Fruit fly (Drosophila melanogaster) whole organism, embryonic: ENCODE results near the gene CG9254.

ENCODE experiments used
- Abd-B ChIP-seq: fragments of 200-800 bp; sonication (Bioruptor generic); optimal IDR thresholded peaks from 2 replicates; lab custom pipeline; 2018; ENCODE audit warnings: missing biosample characterization, mild to moderate bottlenecking, missing genetic modification characterization, moderate library complexity
- Ada2b ChIP-seq: fragments of 200-800 bp; sonication (Bioruptor generic); IDR thresholded peaks from 2 replicates; pipeline ENCODE4 v1.3.6; 2022; ENCODE audit warnings: missing biosample characterization, missing genetic modification characterization
- Antp ChIP-seq: fragments of 200-800 bp; sonication (Bioruptor generic); optimal IDR thresholded peaks from 3 replicates; lab custom pipeline; 2016; ENCODE audit warnings: missing biosample characterization, missing genetic modification characterization
- B-H1 ChIP-seq: fragments of 200-800 bp; sonication (Bioruptor generic); IDR thresholded peaks from 3 replicates; pipeline ENCODE4 v1.3.6; 2022; ENCODE audit warnings: missing biosample characterization, missing genetic modification characterization
- Bteb2 ChIP-seq: fragments of 200-800 bp; sonication (Bioruptor generic); optimal IDR thresholded peaks from 2 replicates; lab custom pipeline; 2016; ENCODE audit warnings: missing biosample characterization, missing genetic modification characterization
- CG1024 ChIP-seq: fragments of 200-800 bp; sonication (Bioruptor generic); IDR thresholded peaks from 2 replicates; pipeline ENCODE4 v1.3.6; 2022; ENCODE audit warnings: missing biosample characterization, missing genetic modification characterization
- CG10274 ChIP-seq: fragments of 200-800 bp; sonication (Bioruptor generic); optimal IDR thresholded peaks from 3 replicates; lab custom pipeline; 2017; ENCODE audit warnings: missing biosample characterization, mild to moderate bottlenecking, missing genetic modification characterization
- CG11247 ChIP-seq: fragments of 200-800 bp; sonication (Bioruptor generic); IDR thresholded peaks from 2 replicates; pipeline ENCODE4 v1.3.6; 2022; ENCODE audit warnings: missing biosample characterization, missing genetic modification characterization
- CG12104 ChIP-seq: fragments of 200-800 bp; sonication (Bioruptor generic); optimal IDR thresholded peaks from 3 replicates; lab custom pipeline; 2016; ENCODE audit warnings: missing biosample characterization, missing genetic modification characterization
- CG12391 ChIP-seq: fragments of 200-800 bp; sonication (Bioruptor generic); optimal IDR thresholded peaks from 3 replicates; lab custom pipeline; 2018; ENCODE audit warnings: missing biosample characterization, mild to moderate bottlenecking, missing genetic modification characterization, moderate library complexity
- CG16779 ChIP-seq: fragments of 200-800 bp; sonication (Bioruptor generic); IDR thresholded peaks from 2 replicates; pipeline ENCODE4 v1.3.6; 2022; ENCODE audit warnings: missing biosample characterization, missing genetic modification characterization
- CG18476 ChIP-seq: fragments of 200-800 bp; sonication (Bioruptor generic); optimal IDR thresholded peaks from 2 replicates; lab custom pipeline; 2016; ENCODE audit warnings: missing biosample characterization, mild to moderate bottlenecking, missing genetic modification characterization
- CG30431 ChIP-seq: fragments of 200-800 bp; sonication (Bioruptor generic); optimal IDR thresholded peaks from 2 replicates; lab custom pipeline; 2017; ENCODE audit warnings: missing biosample characterization, missing genetic modification characterization
- CG32767 ChIP-seq: fragments of 200-800 bp; sonication (Bioruptor generic); IDR thresholded peaks from 2 replicates; pipeline ENCODE4 v1.3.6; 2022; ENCODE audit warnings: missing biosample characterization, missing genetic modification characterization
- CG34422 ChIP-seq: fragments of 200-800 bp; sonication (Bioruptor generic); IDR thresholded peaks from 3 replicates; pipeline ENCODE4 v1.3.6; 2022; ENCODE audit warnings: missing biosample characterization, missing genetic modification characterization
- CG4424 ChIP-seq: fragments of 200-800 bp; sonication (Bioruptor generic); optimal IDR thresholded peaks from 3 replicates; lab custom pipeline; 2016; ENCODE audit warnings: missing biosample characterization, missing genetic modification characterization
- CG4707 ChIP-seq: fragments of 200-800 bp; sonication (Bioruptor generic); optimal IDR thresholded peaks from 2 replicates; lab custom pipeline; 2018; ENCODE audit warnings: missing biosample characterization, mild to moderate bottlenecking, missing genetic modification characterization, moderate library complexity
- CG7786 ChIP-seq: fragments of 200-800 bp; sonication (Bioruptor generic); optimal IDR thresholded peaks from 2 replicates; lab custom pipeline; 2016; ENCODE audit warnings: missing biosample characterization, missing genetic modification characterization
- CG7928 ChIP-seq: fragments of 200-800 bp; sonication (Bioruptor generic); optimal IDR thresholded peaks from 2 replicates; lab custom pipeline; 2017; ENCODE audit warnings: missing biosample characterization, mild to moderate bottlenecking, missing genetic modification characterization
- CG9727 ChIP-seq: fragments of 200-800 bp; sonication (Bioruptor generic); optimal IDR thresholded peaks from 3 replicates; lab custom pipeline; 2017; ENCODE audit warnings: missing biosample characterization, mild to moderate bottlenecking, missing genetic modification characterization
- Dll ChIP-seq: fragments of 200-800 bp; sonication (Bioruptor generic); IDR thresholded peaks from 4 replicates; pipeline ENCODE4 v1.3.6; 2022; ENCODE audit warnings: missing biosample characterization, missing genetic modification characterization; ENCODE audit not compliant: partially characterized antibody
- Gsc ChIP-seq: fragments of 200-800 bp; sonication (Bioruptor generic); IDR thresholded peaks from 2 replicates; pipeline ENCODE4 v1.3.6; 2022; ENCODE audit warnings: missing biosample characterization, missing genetic modification characterization
- Hr51 ChIP-seq, 2 experiments: fragments of 200-800 bp; sonication (Bioruptor generic); optimal IDR thresholded peaks; 2 replicates in 1 of 2; 3 replicates in 1 of 2; lab custom pipeline; 2016 to 2018; ENCODE audit warnings: missing biosample characterization in 2 of 2, missing genetic modification characterization in 2 of 2, mild to moderate bottlenecking in 1 of 2, moderate library complexity in 1 of 2
- MESR4 ChIP-seq: fragments of 200-800 bp; sonication (Bioruptor generic); optimal IDR thresholded peaks from 2 replicates; lab custom pipeline; 2018; ENCODE audit warnings: missing biosample characterization, mild to moderate bottlenecking, missing genetic modification characterization, moderate library complexity
- Mad ChIP-seq: fragments of 200-800 bp; sonication (Bioruptor generic); optimal IDR thresholded peaks from 2 replicates; lab custom pipeline; 2016; ENCODE audit warnings: missing biosample characterization, missing genetic modification characterization
- Mrtf ChIP-seq: fragments of 200-800 bp; sonication (Bioruptor generic); IDR thresholded peaks from 3 replicates; pipeline ENCODE4 v1.3.6; 2022; ENCODE audit warnings: missing biosample characterization, missing genetic modification characterization
- Myb ChIP-seq: fragments of 200-800 bp; sonication (Bioruptor generic); optimal IDR thresholded peaks from 2 replicates; lab custom pipeline; 2016; ENCODE audit warnings: missing biosample characterization, missing genetic modification characterization
- NC2β ChIP-seq: fragments of 200-800 bp; sonication (Bioruptor generic); optimal IDR thresholded peaks from 2 replicates; lab custom pipeline; 2016; ENCODE audit warnings: missing biosample characterization, missing genetic modification characterization
- Nf-YB ChIP-seq: fragments of 200-800 bp; sonication (Bioruptor generic); optimal IDR thresholded peaks from 3 replicates; lab custom pipeline; 2019; ENCODE audit warnings: missing biosample characterization, mild to moderate bottlenecking, missing genetic modification characterization, moderate library complexity
- Opbp ChIP-seq: fragments of 200-800 bp; sonication (Bioruptor generic); IDR thresholded peaks from 3 replicates; pipeline ENCODE4 v1.3.6; 2022; ENCODE audit warnings: missing biosample characterization, missing genetic modification characterization; ENCODE audit not compliant: partially characterized antibody
- Side ChIP-seq: fragments of 200-800 bp; sonication (Bioruptor generic); optimal IDR thresholded peaks from 2 replicates; lab custom pipeline; 2016; ENCODE audit warnings: missing biosample characterization, missing genetic modification characterization
- ac ChIP-seq: fragments of 200-800 bp; sonication (Bioruptor generic); optimal IDR thresholded peaks from 3 replicates; lab custom pipeline; 2017; ENCODE audit warnings: missing biosample characterization, mild to moderate bottlenecking, missing genetic modification characterization
- ap ChIP-seq: fragments of 200-800 bp; sonication (Bioruptor generic); IDR thresholded peaks from 2 replicates; pipeline ENCODE4 v1.3.6; 2022; ENCODE audit warnings: missing biosample characterization, missing genetic modification characterization
- ato ChIP-seq: fragments of 200-800 bp; sonication (Bioruptor generic); IDR thresholded peaks from 2 replicates; pipeline ENCODE4 v1.3.6; 2022; ENCODE audit warnings: missing biosample characterization, missing genetic modification characterization; ENCODE audit not compliant: partially characterized antibody
- dmrt99B ChIP-seq: fragments of 200-800 bp; sonication (Bioruptor generic); optimal IDR thresholded peaks from 2 replicates; lab custom pipeline; 2018; ENCODE audit warnings: missing biosample characterization, mild to moderate bottlenecking, missing genetic modification characterization, moderate library complexity
- ewg ChIP-seq: fragments of 200-800 bp; sonication (Bioruptor generic); optimal IDR thresholded peaks from 3 replicates; lab custom pipeline; 2017; ENCODE audit warnings: mild to moderate bottlenecking, missing biosample characterization, missing genetic modification reagents, missing genetic modification characterization
- ham ChIP-seq: fragments of 200-800 bp; sonication (Bioruptor generic); IDR thresholded peaks from 2 replicates; pipeline ENCODE4 v1.3.6; 2022; ENCODE audit warnings: missing biosample characterization, missing genetic modification characterization
- her ChIP-seq: fragments of 200-800 bp; sonication (Bioruptor generic); optimal IDR thresholded peaks from 2 replicates; lab custom pipeline; 2016; ENCODE audit warnings: missing biosample characterization, missing genetic modification characterization
- lab ChIP-seq: fragments of 200-800 bp; sonication (Bioruptor generic); optimal IDR thresholded peaks from 3 replicates; lab custom pipeline; 2017; ENCODE audit warnings: missing biosample characterization, missing genetic modification characterization, mild to moderate bottlenecking, moderate library complexity, missing genetic modification reagents
- maf-S ChIP-seq: fragments of 200-800 bp; sonication (Bioruptor generic); optimal IDR thresholded peaks from 2 replicates; lab custom pipeline; 2016; ENCODE audit warnings: missing biosample characterization, missing genetic modification characterization
- mirr ChIP-seq: fragments of 200-800 bp; sonication (Bioruptor generic); optimal IDR thresholded peaks from 3 replicates; lab custom pipeline; 2018; ENCODE audit warnings: missing biosample characterization, mild to moderate bottlenecking, missing genetic modification characterization
- oc ChIP-seq: fragments of 200-800 bp; sonication (Bioruptor generic); optimal IDR thresholded peaks from 2 replicates; lab custom pipeline; 2018; ENCODE audit warnings: missing biosample characterization, mild to moderate bottlenecking, missing genetic modification characterization, moderate library complexity
- p53 ChIP-seq: fragments of 200-800 bp; sonication (Bioruptor generic); optimal IDR thresholded peaks from 2 replicates; lab custom pipeline; 2016; ENCODE audit warnings: missing biosample characterization, missing genetic modification characterization
- pan ChIP-seq, 4 experiments: fragments of >200 bp in 3 of 4; fragments of 200-800 bp in 1 of 4; sonication (Bioruptor generic) in 1 of 4; optimal IDR thresholded peaks in 3 of 4; IDR thresholded peaks in 1 of 4; 2 replicates each; pipeline versions ENCODE4 v1.3.6 to Lab custom; 2017 to 2022; ENCODE audit warnings: missing biosample characterization in 2 of 4, missing genetic modification characterization in 2 of 4, mixed read lengths in 1 of 4
- pros ChIP-seq: fragments of 200-800 bp; sonication (Bioruptor generic); optimal IDR thresholded peaks from 3 replicates; lab custom pipeline; 2019; ENCODE audit warnings: missing biosample characterization, mild to moderate bottlenecking, missing genetic modification characterization, moderate library complexity
- psq ChIP-seq: fragments of 200-800 bp; sonication (Bioruptor generic); optimal IDR thresholded peaks from 2 replicates; lab custom pipeline; 2017; ENCODE audit warnings: missing biosample characterization, missing genetic modification characterization
- ro ChIP-seq: fragments of 200-800 bp; sonication (Bioruptor generic); IDR thresholded peaks from 2 replicates; pipeline ENCODE4 v1.3.6; 2022; ENCODE audit warnings: missing biosample characterization, missing genetic modification characterization
- sc ChIP-seq, 3 experiments: fragments of >200 bp in 2 of 3; fragments of 200-800 bp in 1 of 3; sonication (Bioruptor generic) in 1 of 3; optimal IDR thresholded peaks; 2 replicates in 2 of 3; 3 replicates in 1 of 3; lab custom pipeline; 2017; ENCODE audit warnings: mild to moderate bottlenecking in 1 of 3, missing biosample characterization in 1 of 3, missing genetic modification characterization in 1 of 3, missing genetic modification reagents in 1 of 3
- tio ChIP-seq: fragments of 200-800 bp; sonication (Bioruptor generic); optimal IDR thresholded peaks from 2 replicates; lab custom pipeline; 2017; ENCODE audit warnings: missing biosample characterization, missing genetic modification characterization, inconsistent platforms

Gene CG9254

dm6 chr2L:13550488-13551033 is 46.4 kb downstream of the CG9254 start (continued):
- TF ChIP-seq ham (GFP tag; lab: Robert Waterston, UW) (no peak), ewg (peak; percentile 86), Nf-YB (GFP tag; lab: Kevin White, UChicago) (no peak), Dll (0 out of 4 replicates have a peak, but pooled peaks have one; percentile 15), Mrtf (GFP tag; lab: Robert Waterston, UW) (no peak), Bteb2 (GFP tag; lab: Kevin White, UChicago) (no peak), CG7928 (no peak), ro (GFP tag; lab: Robert Waterston, UW) (no peak), Side (GFP tag; lab: Kevin White, UChicago) (no peak), CG18476 (no peak), MESR4 (GFP tag; lab: Kevin White, UChicago) (no peak), CG12391 (tag; lab: Kevin White, UChicago) (no peak), CG34422 (no peak), NC2β (no peak), Hr51 (GFP tag; optimal IDR thresholded peaks at IDR 0.05; lab: Kevin White, UChicago) (no peak), psq (GFP tag; lab: Kevin White, UChicago) (no peak), CG12104 (no peak), pros (GFP tag; lab: Kevin White, UChicago) (peak; percentile 35)

- TF ChIP-seq CG10274 (GFP tag; lab: Kevin White, UChicago) = no peak
- TF ChIP-seq CG7786 (GFP tag; lab: Kevin White, UChicago) = peak; percentile 19
- peak; percentile 54 for TF ChIP-seq mirr (GFP tag; lab: Kevin White, UChicago)
- TF ChIP-seq CG32767 (GFP tag; lab: Robert Waterston, UW) = peak; percentile 75
- no peak for TF ChIP-seq sc (optimal IDR thresholded peaks at IDR 0.05; lab: Kevin White, UChicago)
- no peak for TF ChIP-seq sc (GFP tag; optimal IDR thresholded peaks at IDR 0.05; lab: Kevin White, UChicago)
- peak; percentile 66; the same call in 1 of the 2 replicates for TF ChIP-seq ato
- peak; percentile 42 for TF ChIP-seq dmrt99B (tag; lab: Kevin White, UChicago)
- no peak for TF ChIP-seq maf-S (GFP tag; lab: Kevin White, UChicago)
- TF ChIP-seq CG9727 = no peak
- TF ChIP-seq p53 = no peak
- peak; percentile 21 for TF ChIP-seq her
- TF ChIP-seq Myb = no peak
- no peak for TF ChIP-seq ac (GFP tag; lab: Kevin White, UChicago)
- TF ChIP-seq Ada2b (GFP tag; lab: Robert Waterston, UW) = no peak
- no peak for TF ChIP-seq CG30431 (GFP tag; lab: Kevin White, UChicago)
- TF ChIP-seq CG16779 (GFP tag; lab: Robert Waterston, UW) = no peak
- no peak for TF ChIP-seq Antp (GFP tag; lab: Kevin White, UChicago)
- TF ChIP-seq CG1024 (GFP tag; lab: Robert Waterston, UW) = no peak
- TF ChIP-seq pros (GFP tag; lab: Kevin White, UChicago) = peak; percentile 58
- TF ChIP-seq Abd-B (GFP tag; lab: Kevin White, UChicago) = no peak
- TF ChIP-seq Gsc (GFP tag; lab: Robert Waterston, UW) = no peak
- TF ChIP-seq pan (optimal IDR thresholded peaks at IDR 0.05; lab: Kevin White, UChicago) = no peak
- no peak for TF ChIP-seq pan (GFP tag; optimal IDR thresholded peaks at IDR 0.05 in 1 of 2, IDR thresholded peaks at IDR 0.05 in 1 of 2)
- TF ChIP-seq CG4707 (GFP tag; lab: Kevin White, UChicago) = no peak
- TF ChIP-seq lab (GFP tag; lab: Kevin White, UChicago) = peak; percentile 61
- TF ChIP-seq CG11247 = no peak
- TF ChIP-seq CG4424 = no peak
- TF ChIP-seq ap (GFP tag; lab: Robert Waterston, UW) = no peak
- TF ChIP-seq Opbp (GFP tag; lab: Robert Waterston, UW) = peak; percentile 79; the same call in 2 of the 3 replicates
- no peak for TF ChIP-seq tio (GFP tag; lab: Kevin White, UChicago)
- peak; percentile 19 for TF ChIP-seq oc (tag; lab: Kevin White, UChicago)
- TF ChIP-seq Mad (GFP tag; lab: Kevin White, UChicago) = no peak
- TF ChIP-seq B-H1 (GFP tag; lab: Robert Waterston, UW) = no peak
Observed at dm6 chr2L:13549973-13550458, 47.0 kb downstream of the CG9254 start, which contains the start of gene kuz. Gene kuz (plus strand): TSS chr2L:13550139.
